Fruit fly (Drosophila melanogaster) whole organism, prepupa: Measurements from ENCODE around the gene SC35.

Experiments used
- Blimp-1 ChIP-seq: fragments of 200-800 bp; sonication (Bioruptor generic); optimal IDR thresholded peaks from 3 replicates; lab custom pipeline; 2017; ENCODE audit warnings: missing biosample characterization, missing genetic modification characterization, mild to moderate bottlenecking, moderate library complexity, missing genetic modification reagents
- CG10669 ChIP-seq: fragments of 200-800 bp; sonication (Bioruptor generic); optimal IDR thresholded peaks from 3 replicates; lab custom pipeline; 2018; ENCODE audit warnings: missing biosample characterization, mild to moderate bottlenecking, missing genetic modification characterization, moderate library complexity
- CG11762 ChIP-seq: fragments of 200-800 bp; sonication (Bioruptor generic); optimal IDR thresholded peaks from 3 replicates; lab custom pipeline; 2016; ENCODE audit warnings: missing biosample characterization, missing genetic modification characterization; ENCODE audit not compliant: insufficient read depth
- CG11902 ChIP-seq: fragments of 200-800 bp; sonication (Bioruptor generic); optimal IDR thresholded peaks from 3 replicates; lab custom pipeline; 2016; ENCODE audit warnings: missing biosample characterization, missing genetic modification characterization
- CG16779 ChIP-seq: fragments of 200-800 bp; sonication (Bioruptor generic); optimal IDR thresholded peaks from 3 replicates; lab custom pipeline; 2017; ENCODE audit warnings: missing biosample characterization, mild to moderate bottlenecking, missing genetic modification characterization
- CG3032 ChIP-seq: fragments of 200-800 bp; optimal IDR thresholded peaks from 2 replicates; lab custom pipeline; 2019; ENCODE audit warnings: missing biosample characterization, mild to moderate bottlenecking, missing genetic modification characterization, moderate library complexity
- CG32006 ChIP-seq: fragments of 200-800 bp; sonication (Bioruptor generic); optimal IDR thresholded peaks from 3 replicates; lab custom pipeline; 2017; ENCODE audit warnings: missing biosample characterization, mild to moderate bottlenecking, missing genetic modification characterization
- CG34406 ChIP-seq: fragments of 200-800 bp; sonication (Bioruptor generic); optimal IDR thresholded peaks from 3 replicates; lab custom pipeline; 2016; ENCODE audit warnings: missing biosample characterization, missing genetic modification characterization
- CG3919 ChIP-seq: fragments of 200-800 bp; sonication (Bioruptor generic); optimal IDR thresholded peaks from 3 replicates; lab custom pipeline; 2016; ENCODE audit warnings: missing biosample characterization, missing genetic modification characterization
- CG6163 ChIP-seq: fragments of 200-800 bp; sonication (Bioruptor generic); IDR thresholded peaks from 3 replicates; pipeline ENCODE4 v1.3.6; 2022; ENCODE audit warnings: missing biosample characterization, missing genetic modification characterization
- CG6792 ChIP-seq: fragments of 200-800 bp; sonication (Bioruptor generic); optimal IDR thresholded peaks from 3 replicates; lab custom pipeline; 2016; ENCODE audit warnings: missing biosample characterization, missing genetic modification characterization
- CG6854 ChIP-seq: fragments of 200-800 bp; sonication (Bioruptor generic); optimal IDR thresholded peaks from 2 replicates; lab custom pipeline; 2017; ENCODE audit warnings: missing biosample characterization, mild to moderate bottlenecking, missing genetic modification characterization
- CG8119 ChIP-seq: fragments of 200-800 bp; sonication (Bioruptor generic); IDR thresholded peaks from 3 replicates; pipeline ENCODE4 v1.3.6; 2022; ENCODE audit warnings: missing biosample characterization, missing genetic modification characterization
- CG8319 ChIP-seq: fragments of 200-800 bp; sonication (Bioruptor generic); optimal IDR thresholded peaks from 3 replicates; lab custom pipeline; 2016; ENCODE audit warnings: missing biosample characterization, missing genetic modification characterization
- CG8632 ChIP-seq: fragments of 200-800 bp; sonication (Bioruptor generic); optimal IDR thresholded peaks from 3 replicates; lab custom pipeline; 2016; ENCODE audit warnings: missing biosample characterization, missing genetic modification characterization
- Eip75B ChIP-seq: fragments of 200-800 bp; sonication (Bioruptor generic); optimal IDR thresholded peaks from 3 replicates; lab custom pipeline; 2016; ENCODE audit warnings: missing biosample characterization, missing genetic modification characterization
- Eip78C ChIP-seq: fragments of 200-800 bp; sonication (Bioruptor generic); peaks from one replicate; lab custom pipeline; 2016; ENCODE audit warnings: missing biosample characterization, missing genetic modification characterization
- Eip93F ChIP-seq: fragments of 200-800 bp; sonication (Bioruptor generic); optimal IDR thresholded peaks from 2 replicates; lab custom pipeline; 2016; ENCODE audit warnings: missing biosample characterization, mild to moderate bottlenecking, missing genetic modification characterization
- Ets96B ChIP-seq: fragments of 200-800 bp; optimal IDR thresholded peaks from 2 replicates; lab custom pipeline; 2019; ENCODE audit warnings: missing biosample characterization, mild to moderate bottlenecking, missing genetic modification characterization, moderate library complexity
- Hr38 ChIP-seq: sonication (Bioruptor generic); optimal IDR thresholded peaks from 2 replicates; lab custom pipeline; 2016; ENCODE audit warnings: missing biosample characterization, missing genetic modification characterization
- Hr39 ChIP-seq: fragments of 200-800 bp; sonication (Bioruptor generic); optimal IDR thresholded peaks from 2 replicates; lab custom pipeline; 2016; ENCODE audit warnings: missing biosample characterization, missing genetic modification characterization
- Hr4 ChIP-seq: fragments of 200-800 bp; sonication (Bioruptor generic); optimal IDR thresholded peaks from 3 replicates; lab custom pipeline; 2016; ENCODE audit warnings: missing biosample characterization, missing genetic modification characterization
- Met ChIP-seq: fragments of 200-800 bp; sonication (Bioruptor generic); optimal IDR thresholded peaks from 3 replicates; lab custom pipeline; 2016; ENCODE audit warnings: missing biosample characterization, missing genetic modification characterization
- OdsH ChIP-seq: fragments of 200-800 bp; sonication (Bioruptor generic); optimal IDR thresholded peaks from 3 replicates; lab custom pipeline; 2016; ENCODE audit warnings: missing biosample characterization, missing genetic modification characterization
- Smox ChIP-seq: fragments of 200-800 bp; sonication (Bioruptor generic); optimal IDR thresholded peaks from 3 replicates; lab custom pipeline; 2016; ENCODE audit warnings: missing biosample characterization, missing genetic modification characterization
- Sox14 ChIP-seq: fragments of 200-800 bp; sonication (Bioruptor generic); optimal IDR thresholded peaks from 3 replicates; lab custom pipeline; 2016; ENCODE audit warnings: missing biosample characterization, missing genetic modification characterization
- Sox15 ChIP-seq: fragments of 200-800 bp; sonication (Bioruptor generic); optimal IDR thresholded peaks from 3 replicates; lab custom pipeline; 2016; ENCODE audit warnings: missing biosample characterization, missing genetic modification characterization
- cyc ChIP-seq: fragments of 200-800 bp; sonication (Bioruptor generic); optimal IDR thresholded peaks from 3 replicates; lab custom pipeline; 2016; ENCODE audit warnings: missing biosample characterization, missing genetic modification characterization
- dsx ChIP-seq: fragments of 200-800 bp; optimal IDR thresholded peaks from 3 replicates; lab custom pipeline; 2019; ENCODE audit warnings: missing biosample characterization, mild to moderate bottlenecking, missing genetic modification characterization, moderate library complexity; ENCODE audit not compliant: poor library complexity, severe bottlenecking
- eg ChIP-seq: fragments of 200-800 bp; sonication (Bioruptor generic); IDR thresholded peaks from 3 replicates; pipeline ENCODE4 v1.3.6; 2022; ENCODE audit warnings: missing biosample characterization, missing genetic modification characterization
- esn ChIP-seq: fragments of 200-800 bp; sonication (Bioruptor generic); optimal IDR thresholded peaks from 2 replicates; lab custom pipeline; 2016; ENCODE audit warnings: missing biosample characterization, mild to moderate bottlenecking, missing genetic modification characterization, moderate library complexity
- lz ChIP-seq: fragments of 200-800 bp; sonication (Bioruptor generic); optimal IDR thresholded peaks from 3 replicates; lab custom pipeline; 2016; ENCODE audit warnings: missing biosample characterization, missing genetic modification characterization
- net ChIP-seq: fragments of 200-800 bp; sonication (Bioruptor generic); optimal IDR thresholded peaks from 3 replicates; lab custom pipeline; 2016; ENCODE audit warnings: missing biosample characterization, missing genetic modification characterization
- pdm3 ChIP-seq: fragments of 200-800 bp; sonication (Bioruptor generic); optimal IDR thresholded peaks from 3 replicates; lab custom pipeline; 2016; ENCODE audit warnings: missing biosample characterization, missing genetic modification characterization
- spab ChIP-seq: fragments of 200-800 bp; sonication (Bioruptor generic); optimal IDR thresholded peaks from 2 replicates; lab custom pipeline; 2017; ENCODE audit warnings: missing biosample characterization, mild to moderate bottlenecking, missing genetic modification characterization, missing genetic modification reagents
- svp ChIP-seq: fragments of 200-800 bp; sonication (Bioruptor generic); peaks from one replicate; lab custom pipeline; 2016; ENCODE audit warnings: missing biosample characterization, missing genetic modification characterization
- vri ChIP-seq: fragments of 200-800 bp; sonication (Bioruptor generic); optimal IDR thresholded peaks from 3 replicates; lab custom pipeline; 2016; ENCODE audit warnings: missing biosample characterization, mild to moderate bottlenecking, missing genetic modification characterization

Gene SC35

DNA sequence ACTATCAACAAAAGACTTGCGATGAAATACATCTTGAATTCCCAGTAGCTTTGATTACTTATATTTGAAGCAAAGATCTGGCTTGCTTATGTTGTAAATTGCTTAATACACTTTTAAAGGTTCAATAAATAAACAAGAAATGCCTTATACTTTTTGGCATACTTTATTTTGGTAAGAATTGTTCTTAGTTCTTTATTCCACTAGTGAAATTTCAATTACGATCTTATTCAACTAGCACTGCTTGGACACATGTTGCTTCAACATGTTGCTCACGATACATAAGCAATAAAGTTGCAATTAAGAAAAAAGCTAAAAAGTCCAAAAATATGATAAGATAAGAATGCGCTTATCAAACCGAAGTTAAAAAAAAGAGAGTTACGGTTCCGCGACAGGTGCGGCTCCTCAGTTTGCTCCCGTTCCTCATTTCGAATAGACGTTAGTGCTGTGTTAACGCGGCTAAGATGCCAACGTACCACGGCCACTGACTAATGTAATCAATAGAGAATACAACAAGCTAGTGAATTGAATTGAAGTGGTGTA is 13.7 kb upstream of the SC35 start, which contains the start of the genes CG5421 and Oatp33Eb:
TSS of gene CG5421 (minus strand) at position 51 of the 540 bp plus-strand sequence.
TSS of gene Oatp33Eb (plus strand) at position 403 of the 540 bp plus-strand sequence.
- no peak for TF ChIP-seq Eip78C (GFP tag; lab: Kevin White, UChicago)
- no peak for TF ChIP-seq svp
- TF ChIP-seq Hr39: no peak
- TF ChIP-seq eg (GFP tag; lab: Robert Waterston, UW): peak; percentile 19; the same call in 1 of the 3 replicates
- TF ChIP-seq Hr4 (GFP tag; lab: Kevin White, UChicago): no peak
- no peak for TF ChIP-seq CG32006 (GFP tag; lab: Kevin White, UChicago)
- TF ChIP-seq spab (GFP tag; lab: Kevin White, UChicago): no peak
- no peak for TF ChIP-seq Met
- TF ChIP-seq CG6854 (GFP tag; lab: Kevin White, UChicago): no peak
- no peak for TF ChIP-seq CG3919
- TF ChIP-seq Ets96B: no peak
- peak; percentile 60 for TF ChIP-seq vri (GFP tag; lab: Kevin White, UChicago)
- peak; percentile 9 for TF ChIP-seq Eip93F

DNA sequence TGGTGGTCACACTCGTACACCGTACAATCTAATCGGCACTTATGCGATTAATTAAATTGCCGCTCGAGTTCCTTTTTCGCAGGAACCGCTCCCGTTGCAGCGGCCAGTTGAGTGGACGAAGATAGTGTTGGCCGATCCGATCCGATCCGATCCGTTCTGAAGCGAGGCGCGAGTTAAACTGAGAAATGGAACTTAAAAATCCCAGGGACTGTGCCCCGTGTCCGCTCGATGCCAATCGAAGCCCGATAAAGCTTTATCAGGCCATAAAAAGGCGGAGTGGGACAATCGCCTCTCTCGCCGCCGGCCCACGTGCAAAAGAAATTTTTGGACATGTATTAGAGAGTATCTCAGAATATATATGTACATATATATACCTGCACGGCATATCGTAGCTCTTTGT is 11.3 kb upstream of the SC35 start, which contains the start of gene Oatp33Ea:
TSS of gene Oatp33Ea (minus strand) at position 182 of the 400 bp plus-strand sequence.
- TF ChIP-seq Sox14 (GFP tag; lab: Kevin White, UChicago) (peak; percentile 2), vri (GFP tag; lab: Kevin White, UChicago) (peak; percentile 18), Eip75B (no peak)
- TF ChIP-seq, all 60 proteins: peak for 2

DNA sequence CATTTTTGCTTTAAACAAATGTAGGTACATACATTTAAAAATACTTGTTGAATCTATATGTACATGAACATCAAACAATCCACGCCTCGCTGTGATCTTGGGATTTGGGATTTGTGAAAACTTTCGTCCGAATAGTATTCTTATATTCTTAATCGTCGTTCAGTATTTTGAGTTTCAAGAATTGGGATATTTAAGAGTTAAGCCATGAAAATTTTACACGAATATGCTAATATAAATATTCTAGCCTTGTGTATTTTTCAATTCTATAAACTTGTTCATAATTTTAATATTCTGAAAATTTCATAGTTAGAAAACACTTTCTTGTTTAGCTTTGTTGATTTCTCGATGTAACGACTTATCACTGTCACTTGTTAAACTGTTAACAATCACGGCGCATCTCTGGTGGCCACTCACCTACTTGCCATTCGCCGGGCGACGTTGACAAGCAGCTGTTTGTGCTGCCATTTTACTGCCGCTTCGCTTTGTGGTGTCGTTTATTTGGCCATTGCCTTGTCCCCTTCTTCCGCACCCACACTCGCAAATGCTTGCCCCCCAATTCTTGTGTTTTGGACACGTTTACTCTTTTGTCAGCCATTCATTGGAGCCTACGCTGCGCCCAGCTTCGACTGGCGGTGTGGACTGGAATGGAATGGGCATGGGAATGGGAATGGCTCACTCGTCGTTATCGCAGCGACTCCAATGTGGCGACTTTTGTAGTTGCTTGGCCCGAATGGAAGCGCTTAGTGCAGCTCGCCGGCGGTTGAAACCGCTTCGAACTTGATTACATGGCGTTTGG is 1.7 kb upstream of the SC35 start:
- TF ChIP-seq net: no peak
- TF ChIP-seq Sox14 (GFP tag; lab: Kevin White, UChicago): peak; percentile 44
- TF ChIP-seq CG8319 (GFP tag; lab: Kevin White, UChicago): no peak
- TF ChIP-seq Sox15: no peak
- no peak for TF ChIP-seq CG34406 (GFP tag; lab: Kevin White, UChicago)
- TF ChIP-seq CG3032: no peak
- no peak for TF ChIP-seq Eip93F
- TF ChIP-seq lz: no peak
- TF ChIP-seq Eip75B: peak; percentile 26
- TF ChIP-seq dsx (GFP tag; lab: Kevin White, UChicago): no peak
- no peak for TF ChIP-seq Blimp-1 (GFP tag; lab: Kevin White, UChicago)
- TF ChIP-seq CG10669 (GFP tag; lab: Kevin White, UChicago): no peak
- no peak for TF ChIP-seq OdsH (GFP tag; lab: Kevin White, UChicago)
- no peak for TF ChIP-seq Hr38
- no peak for TF ChIP-seq CG16779 (tag; lab: Kevin White, UChicago)
- TF ChIP-seq eg (GFP tag; lab: Robert Waterston, UW): no peak
- TF ChIP-seq CG8119 (GFP tag; lab: Robert Waterston, UW): no peak
- no peak; the same call in 2 of the 3 replicates for TF ChIP-seq CG6163 (GFP tag; lab: Robert Waterston, UW)
- no peak for TF ChIP-seq CG8632 (GFP tag; lab: Kevin White, UChicago)
- no peak for TF ChIP-seq Ets96B
- no peak for TF ChIP-seq CG6792
- no peak for TF ChIP-seq pdm3 (GFP tag; lab: Kevin White, UChicago)
- no peak for TF ChIP-seq esn (GFP tag; lab: Kevin White, UChicago)
- no peak for TF ChIP-seq Eip78C (GFP tag; lab: Kevin White, UChicago)
- TF ChIP-seq CG11762: no peak
- TF ChIP-seq CG32006 (GFP tag; lab: Kevin White, UChicago): no peak
- no peak for TF ChIP-seq cyc (GFP tag; lab: Kevin White, UChicago)
- TF ChIP-seq CG11902 (GFP tag; lab: Kevin White, UChicago): no peak
- peak; percentile 75 for TF ChIP-seq svp
- TF ChIP-seq Smox (GFP tag; lab: Kevin White, UChicago): peak; percentile 5
